Fruit fly (Drosophila melanogaster): ENCODE measurements around the gene CAH2.

Gene CAH2

dm6 chr3L:12163082-12163481 lies 14.3 kb upstream of the CAH2 start (continued):
- TF ChIP-seq E2f1 (GFP tag; IDR thresholded peaks at IDR 0.05) (0 out of 2 replicates have a peak, but pooled peaks have one; percentile 6), nmo (GFP tag; optimal IDR thresholded peaks at IDR 0.05) (peak; percentile 41), CG17186 (GFP tag; optimal IDR thresholded peaks at IDR 0.05) (no peak), sens (GFP tag) (peak; percentile 68)

dm6 chr3L:12163693-12164092 lies 13.7 kb upstream of the CAH2 start, which contains the start of gene CG9760:
TSS of gene CG9760 (minus strand) at chr3L:12163735.
- peak; percentile 67 for TF ChIP-seq ci (GFP tag; IDR thresholded peaks at IDR 0.05)
- TF ChIP-seq al (GFP tag; IDR thresholded peaks at IDR 0.05): no peak
- peak; percentile 22; the same call in 1 of the 2 replicates for TF ChIP-seq Xrp1 (GFP tag; IDR thresholded peaks at IDR 0.05)
- TF ChIP-seq Rx (GFP tag; IDR thresholded peaks at IDR 0.05): 0 out of 2 replicates have a peak, but pooled peaks have one; percentile 22
- TF ChIP-seq pita (GFP tag; optimal IDR thresholded peaks at IDR 0.05): no peak
- TF ChIP-seq CG30403 (GFP tag; optimal IDR thresholded peaks at IDR 0.05): no peak
- no peak for TF ChIP-seq tin (GFP tag; optimal IDR thresholded peaks at IDR 0.05)
- no peak for TF ChIP-seq CG15269 (tag; optimal IDR thresholded peaks at IDR 0.05)
- peak; percentile 36; the same call in 1 of the 3 replicates for TF ChIP-seq row (GFP tag; IDR thresholded peaks at IDR 0.05)
- peak; percentile 25; the same call in 1 of the 2 replicates for TF ChIP-seq slbo (GFP tag; IDR thresholded peaks at IDR 0.05)
- TF ChIP-seq Adf1 (GFP tag; IDR thresholded peaks at IDR 0.05): peak; percentile 40; the same call in 1 of the 2 replicates
- TF ChIP-seq aop (GFP tag; IDR thresholded peaks at IDR 0.05): no peak
- TF ChIP-seq Mrtf (GFP tag; IDR thresholded peaks at IDR 0.05): no peak
- TF ChIP-seq CG17328 (GFP tag; IDR thresholded peaks at IDR 0.05): peak; percentile 55
- TF ChIP-seq CG17359 (tag; optimal IDR thresholded peaks at IDR 0.05): no peak
- 0 out of 3 replicates have a peak, but pooled peaks have one; percentile 37 for TF ChIP-seq zfh1 (GFP tag; IDR thresholded peaks at IDR 0.05)
- no peak for TF ChIP-seq HLHmδ (GFP tag; optimal IDR thresholded peaks at IDR 0.05)
- peak; percentile 2 for TF ChIP-seq pnt (GFP tag; optimal IDR thresholded peaks at IDR 0.05)
- TF ChIP-seq CG32532 (GFP tag; IDR thresholded peaks at IDR 0.05): peak; percentile 42; the same call in 1 of the 2 replicates
- TF ChIP-seq ranshi (GFP tag; IDR thresholded peaks at IDR 0.05): 0 out of 2 replicates have a peak, but pooled peaks have one; percentile 7
- no peak for TF ChIP-seq CG10147 (GFP tag; optimal IDR thresholded peaks at IDR 0.05)
- peak; percentile 66; the same call in 1 of the 2 replicates for TF ChIP-seq CG7372 (GFP tag; IDR thresholded peaks at IDR 0.05)
- peak; percentile 47 for TF ChIP-seq CG14441 (GFP tag; IDR thresholded peaks at IDR 0.05)
- TF ChIP-seq Bgb (GFP tag; IDR thresholded peaks at IDR 0.05; ENCODE audit: partially characterized antibody): no peak
- no peak for TF ChIP-seq CG6689 (GFP tag; IDR thresholded peaks at IDR 0.05)
- TF ChIP-seq sisA (GFP tag; IDR thresholded peaks at IDR 0.05): peak; percentile 5; the same call in 1 of the 2 replicates
- no peak for TF ChIP-seq Asciz (GFP tag; optimal IDR thresholded peaks at IDR 0.05)
- no peak for TF ChIP-seq bigmax (GFP tag; optimal IDR thresholded peaks at IDR 0.05)
- no peak for TF ChIP-seq ash1 (GFP tag; optimal IDR thresholded peaks at IDR 0.05)
- TF ChIP-seq CG8388 (GFP tag; optimal IDR thresholded peaks at IDR 0.05): peak; percentile 34
- peak; percentile 18 for TF ChIP-seq Xbp1 (GFP tag; optimal IDR thresholded peaks at IDR 0.05)
- TF ChIP-seq Atf6 (GFP tag; IDR thresholded peaks at IDR 0.05): peak; percentile 7; the same call in 1 of the 2 replicates
- no peak for TF ChIP-seq CG5180 (GFP tag; optimal IDR thresholded peaks at IDR 0.05)
- TF ChIP-seq Ets65A (GFP tag): peak; percentile 56
- peak; percentile 26; the same call in 1 of the 2 replicates for TF ChIP-seq CG32772 (GFP tag; IDR thresholded peaks at IDR 0.05)
- TF ChIP-seq CG1024 (GFP tag; IDR thresholded peaks at IDR 0.05): no peak
- peak; percentile 39 for TF ChIP-seq lmd (GFP tag; IDR thresholded peaks at IDR 0.05)
- TF ChIP-seq NC2α (GFP tag; optimal IDR thresholded peaks at IDR 0.05): no peak
- TF ChIP-seq psq (GFP tag; optimal IDR thresholded peaks at IDR 0.05): no peak
- TF ChIP-seq Myb (GFP tag; optimal IDR thresholded peaks at IDR 0.05): no peak
- TF ChIP-seq luna (GFP tag; optimal IDR thresholded peaks at IDR 0.05): no peak
- TF ChIP-seq hkb (optimal IDR thresholded peaks at IDR 0.05): no peak
- peak; percentile 65; the same call in 1 of the 2 replicates for TF ChIP-seq hkb (GFP tag; IDR thresholded peaks at IDR 0.05)
- TF ChIP-seq trem (tag; optimal IDR thresholded peaks at IDR 0.05): no peak
- no peak for TF ChIP-seq zfh2 (GFP tag; optimal IDR thresholded peaks at IDR 0.05)
- no peak for TF ChIP-seq CG2678 (tag; optimal IDR thresholded peaks at IDR 0.05)
- TF ChIP-seq CG6175 (GFP tag; IDR thresholded peaks at IDR 0.05): no peak
